Fruit fly (Drosophila melanogaster) whole organism: Measurements from ENCODE around the gene Actn3.

Experiments
- CG8478 ChIP-seq: fragments of >200 bp; optimal IDR thresholded peaks from 2 replicates; lab custom pipeline; 2018; ENCODE audit warnings: inconsistent platforms
- Dll ChIP-seq: fragments of >200 bp; optimal IDR thresholded peaks from 2 replicates; lab custom pipeline; 2017
- pan ChIP-seq: fragments of >200 bp; optimal IDR thresholded peaks from 2 replicates; lab custom pipeline; 2017
- psq ChIP-seq: fragments of >200 bp; optimal IDR thresholded peaks from 2 replicates; lab custom pipeline; 2017
- usp ChIP-seq: fragments of >200 bp; optimal IDR thresholded peaks from 2 replicates; lab custom pipeline; 2017; ENCODE audit warnings: missing biosample characterization, missing genetic modification characterization, mixed read lengths

DNA sequence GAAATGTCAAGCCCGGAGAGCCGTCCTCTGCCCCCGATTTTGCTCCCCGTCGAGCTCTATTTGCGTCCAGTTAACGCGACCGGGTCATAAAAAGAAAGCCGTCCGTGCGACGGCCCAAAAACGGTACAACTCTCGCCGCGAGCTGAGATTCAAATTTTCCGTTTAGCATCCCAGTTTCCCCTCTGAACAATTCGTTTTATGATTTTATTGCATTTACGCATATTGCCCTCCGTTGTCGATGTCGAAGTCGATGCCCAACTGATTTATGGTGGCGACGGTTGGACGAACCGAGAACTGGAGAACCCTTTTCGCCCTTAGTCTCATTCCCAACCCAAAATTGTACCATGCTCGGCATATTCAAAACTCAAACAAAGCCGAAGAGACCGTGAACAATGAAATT is 26.2 kb downstream of the Actn3 start:
- TF ChIP-seq usp (no peak), pan (no peak), psq (lab: Kevin White, UChicago) (no peak), CG8478 (no peak), Dll (lab: Kevin White, UChicago) (no peak)
